Fruit fly (Drosophila melanogaster) whole organism, embryonic: ENCODE results near the gene ari-1.
A peak's percentile ranks its signal among the peaks of the same experiment; 100 is the strongest.

Source experiments
- Antp ChIP-seq: fragments of 200-800 bp; sonication (Bioruptor generic); optimal IDR thresholded peaks from 3 replicates; lab custom pipeline; 2016; ENCODE audit warnings: missing biosample characterization, missing genetic modification characterization
- Bgb ChIP-seq: fragments of 200-800 bp; sonication (Bioruptor generic); IDR thresholded peaks from 2 replicates; pipeline ENCODE4 v1.3.6; 2022; ENCODE audit warnings: missing biosample characterization, missing genetic modification characterization; ENCODE audit not compliant: partially characterized antibody
- CG10147 ChIP-seq: fragments of 200-800 bp; sonication (Bioruptor generic); optimal IDR thresholded peaks from 2 replicates; lab custom pipeline; 2019; ENCODE audit warnings: missing biosample characterization, mild to moderate bottlenecking, missing genetic modification characterization, moderate library complexity
- CG10267 ChIP-seq: fragments of 200-800 bp; sonication (Bioruptor generic); optimal IDR thresholded peaks from 2 replicates; lab custom pipeline; 2018; ENCODE audit warnings: missing biosample characterization, mild to moderate bottlenecking, missing genetic modification characterization, moderate library complexity
- CG10431 ChIP-seq: fragments of 200-800 bp; sonication (Bioruptor generic); optimal IDR thresholded peaks from 3 replicates; lab custom pipeline; 2018; ENCODE audit warnings: missing biosample characterization, mild to moderate bottlenecking, missing genetic modification characterization
- CG10654 ChIP-seq: fragments of 200-800 bp; sonication (Bioruptor generic); optimal IDR thresholded peaks from 2 replicates; lab custom pipeline; 2016; ENCODE audit warnings: missing biosample characterization, missing genetic modification characterization
- CG10979 ChIP-seq: fragments of 200-800 bp; sonication (Bioruptor generic); optimal IDR thresholded peaks from 2 replicates; lab custom pipeline; 2018; ENCODE audit warnings: missing biosample characterization, mild to moderate bottlenecking, missing genetic modification characterization, moderate library complexity
- CG11696 ChIP-seq: fragments of 200-800 bp; sonication (Bioruptor generic); IDR thresholded peaks from 2 replicates; pipeline ENCODE4 v1.3.6; 2022; ENCODE audit warnings: missing biosample characterization, missing genetic modification characterization
- CG12744 ChIP-seq: fragments of 200-800 bp; sonication (Bioruptor generic); optimal IDR thresholded peaks from 2 replicates; lab custom pipeline; 2016; ENCODE audit warnings: missing biosample characterization, missing genetic modification characterization
- CG13287 ChIP-seq: fragments of 200-800 bp; sonication (Bioruptor generic); IDR thresholded peaks from 2 replicates; pipeline ENCODE4 v1.3.6; 2022; ENCODE audit warnings: missing biosample characterization, missing genetic modification characterization; ENCODE audit not compliant: partially characterized antibody
- CG15073 ChIP-seq: fragments of 200-800 bp; sonication (Bioruptor generic); optimal IDR thresholded peaks from 2 replicates; lab custom pipeline; 2016; ENCODE audit warnings: missing biosample characterization, missing genetic modification characterization
- CG1647 ChIP-seq: fragments of 200-800 bp; sonication (Bioruptor generic); optimal IDR thresholded peaks from 3 replicates; lab custom pipeline; 2016; ENCODE audit warnings: missing biosample characterization, missing genetic modification characterization
- CG17359 ChIP-seq: fragments of 200-800 bp; sonication (Bioruptor generic); optimal IDR thresholded peaks from 3 replicates; lab custom pipeline; 2018; ENCODE audit warnings: missing biosample characterization, mild to moderate bottlenecking, missing genetic modification characterization, moderate library complexity
- CG18619 ChIP-seq: fragments of 200-800 bp; sonication (Bioruptor generic); optimal IDR thresholded peaks from 3 replicates; lab custom pipeline; 2017; ENCODE audit warnings: missing biosample characterization, mild to moderate bottlenecking, missing genetic modification characterization
- CG31224 ChIP-seq: fragments of 200-800 bp; sonication (Bioruptor generic); IDR thresholded peaks from 2 replicates; pipeline ENCODE4 v1.3.6; 2022; ENCODE audit warnings: missing biosample characterization, missing genetic modification characterization
- CG32772 ChIP-seq: fragments of 200-800 bp; sonication (Bioruptor generic); IDR thresholded peaks from 2 replicates; pipeline ENCODE4 v1.3.6; 2022; ENCODE audit warnings: missing biosample characterization, missing genetic modification characterization
- CG33213 ChIP-seq: fragments of 200-800 bp; sonication (Bioruptor generic); optimal IDR thresholded peaks from 3 replicates; lab custom pipeline; 2016; ENCODE audit warnings: missing biosample characterization, missing genetic modification characterization
- CG3726 ChIP-seq: fragments of 200-800 bp; sonication (Bioruptor generic); IDR thresholded peaks from 3 replicates; pipeline ENCODE4, ENCODE4 v1.3.6; 2022; ENCODE audit warnings: missing biosample characterization, missing genetic modification characterization
- CG3995 ChIP-seq: fragments of 200-800 bp; sonication (Bioruptor generic); optimal IDR thresholded peaks from 3 replicates; lab custom pipeline; 2016; ENCODE audit warnings: missing biosample characterization, missing genetic modification characterization
- CG5245 ChIP-seq: fragments of 200-800 bp; sonication (Bioruptor generic); optimal IDR thresholded peaks from 3 replicates; lab custom pipeline; 2016; ENCODE audit warnings: missing biosample characterization, missing genetic modification characterization
- CG5953 ChIP-seq: fragments of 200-800 bp; sonication (Bioruptor generic); IDR thresholded peaks from 2 replicates; pipeline ENCODE4 v1.3.6; 2022; ENCODE audit warnings: missing biosample characterization, missing genetic modification characterization
- CG9609 ChIP-seq: fragments of 200-800 bp; sonication (Bioruptor generic); optimal IDR thresholded peaks from 3 replicates; lab custom pipeline; 2016; ENCODE audit warnings: missing biosample characterization, missing genetic modification characterization
- Dad ChIP-seq: fragments of 200-800 bp; sonication (Bioruptor generic); optimal IDR thresholded peaks from 3 replicates; lab custom pipeline; 2016; ENCODE audit warnings: missing biosample characterization, missing genetic modification characterization
- Eip74EF ChIP-seq, 2 experiments: fragments of 200-800 bp in 1 of 2; fragments of >200 bp in 1 of 2; sonication (Bioruptor generic) in 1 of 2; optimal IDR thresholded peaks; 2 replicates each; lab custom pipeline; 2017 to 2019; ENCODE audit warnings: missing biosample characterization in 2 of 2, missing genetic modification characterization in 2 of 2, mild to moderate bottlenecking in 1 of 2, moderate library complexity in 1 of 2
- HmgZ ChIP-seq: fragments of 200-800 bp; sonication (Bioruptor generic); optimal IDR thresholded peaks from 2 replicates; lab custom pipeline; 2018; ENCODE audit warnings: missing biosample characterization, mild to moderate bottlenecking, missing genetic modification characterization
- Kr ChIP-seq: fragments of 200-800 bp; sonication (Bioruptor generic); optimal IDR thresholded peaks from 2 replicates; lab custom pipeline; 2017; ENCODE audit warnings: missing biosample characterization, mild to moderate bottlenecking, missing genetic modification characterization
- Lim3 ChIP-seq: fragments of 200-800 bp; sonication (Bioruptor generic); IDR thresholded peaks from 2 replicates; pipeline ENCODE4 v1.3.6; 2022; ENCODE audit warnings: missing biosample characterization, missing genetic modification characterization
- MESR4 ChIP-seq: fragments of 200-800 bp; sonication (Bioruptor generic); optimal IDR thresholded peaks from 2 replicates; lab custom pipeline; 2018; ENCODE audit warnings: missing biosample characterization, mild to moderate bottlenecking, missing genetic modification characterization, moderate library complexity
- Med ChIP-seq: fragments of 200-800 bp; sonication (Bioruptor generic); peaks from one replicate; lab custom pipeline; 2016; ENCODE audit warnings: missing biosample characterization, missing genetic modification characterization, mild to moderate bottlenecking, inconsistent platforms, moderate library complexity
- Rfx ChIP-seq: fragments of 200-800 bp; sonication (Bioruptor generic); IDR thresholded peaks from 2 replicates; pipeline ENCODE4 v1.3.6; 2022; ENCODE audit warnings: missing biosample characterization, missing genetic modification characterization
- Rx ChIP-seq: fragments of 200-800 bp; sonication (Bioruptor generic); IDR thresholded peaks from 2 replicates; pipeline ENCODE4 v1.3.6; 2022; ENCODE audit warnings: missing biosample characterization, missing genetic modification characterization
- Sox100B ChIP-seq: fragments of 200-800 bp; sonication (Bioruptor generic); optimal IDR thresholded peaks from 3 replicates; lab custom pipeline; 2018; ENCODE audit warnings: missing biosample characterization, mild to moderate bottlenecking, missing genetic modification characterization
- Ssrp ChIP-seq: fragments of 200-800 bp; sonication (Bioruptor generic); optimal IDR thresholded peaks from 2 replicates; lab custom pipeline; 2018; ENCODE audit warnings: missing biosample characterization, mild to moderate bottlenecking, missing genetic modification characterization, moderate library complexity
- Vsx1 ChIP-seq: fragments of 200-800 bp; sonication (Bioruptor generic); optimal IDR thresholded peaks from 2 replicates; lab custom pipeline; 2017; ENCODE audit warnings: missing biosample characterization, mild to moderate bottlenecking, missing genetic modification characterization, missing genetic modification reagents
- ab ChIP-seq: fragments of 200-800 bp; sonication (Bioruptor generic); optimal IDR thresholded peaks from 2 replicates; lab custom pipeline; 2016; ENCODE audit warnings: missing biosample characterization, missing genetic modification characterization
- cas ChIP-seq: fragments of 200-800 bp; sonication (Bioruptor generic); IDR thresholded peaks from 2 replicates; pipeline ENCODE4 v1.3.6; 2022; ENCODE audit warnings: missing biosample characterization, missing genetic modification characterization
- croc ChIP-seq: fragments of 200-800 bp; sonication (Bioruptor generic); conservative IDR thresholded peaks from 3 replicates; pipeline ENCODE4 v1.3.6; 2022; ENCODE audit warnings: missing biosample characterization, missing genetic modification characterization
- esg ChIP-seq: fragments of 200-800 bp; sonication (Bioruptor generic); conservative IDR thresholded peaks from 2 replicates; pipeline ENCODE4 v1.3.6; 2022; ENCODE audit warnings: missing biosample characterization, missing genetic modification characterization
- gro ChIP-seq: fragments of 200-800 bp; sonication (Bioruptor generic); optimal IDR thresholded peaks from 2 replicates; lab custom pipeline; 2016; ENCODE audit warnings: missing biosample characterization, missing genetic modification characterization
- gsb-n ChIP-seq: fragments of 200-800 bp; sonication (Bioruptor generic); optimal IDR thresholded peaks from 3 replicates; lab custom pipeline; 2018; ENCODE audit warnings: missing biosample characterization, mild to moderate bottlenecking, missing genetic modification characterization
- jing ChIP-seq: fragments of 200-800 bp; sonication (Bioruptor generic); optimal IDR thresholded peaks from 2 replicates; lab custom pipeline; 2018; ENCODE audit warnings: missing biosample characterization, mild to moderate bottlenecking, missing genetic modification characterization
- mam ChIP-seq: fragments of 200-800 bp; sonication (Bioruptor generic); optimal IDR thresholded peaks from 3 replicates; lab custom pipeline; 2016; ENCODE audit warnings: missing biosample characterization, missing genetic modification characterization
- odd ChIP-seq: fragments of 200-800 bp; sonication (Bioruptor generic); optimal IDR thresholded peaks from 2 replicates; lab custom pipeline; 2017; ENCODE audit warnings: missing biosample characterization, mild to moderate bottlenecking, missing genetic modification characterization
- row ChIP-seq: fragments of 200-800 bp; sonication (Bioruptor generic); IDR thresholded peaks from 3 replicates; pipeline ENCODE4 v1.3.6; 2022; ENCODE audit warnings: missing biosample characterization, missing genetic modification characterization
- sisA ChIP-seq: fragments of 200-800 bp; sonication (Bioruptor generic); IDR thresholded peaks from 2 replicates; pipeline ENCODE4 v1.3.6; 2022; ENCODE audit warnings: missing biosample characterization, missing genetic modification characterization
- toy ChIP-seq: fragments of 200-800 bp; sonication (Bioruptor generic); IDR thresholded peaks from 2 replicates; pipeline ENCODE4 v1.3.6; 2022; ENCODE audit warnings: missing biosample characterization, missing genetic modification characterization
- trh ChIP-seq: fragments of 200-800 bp; sonication (Bioruptor generic); optimal IDR thresholded peaks from 2 replicates; lab custom pipeline; 2016; ENCODE audit warnings: missing biosample characterization, missing genetic modification characterization
- wor ChIP-seq: fragments of 200-800 bp; sonication (Bioruptor generic); IDR thresholded peaks from 2 replicates; pipeline ENCODE4 v1.3.6; 2022; ENCODE audit warnings: missing biosample characterization, missing genetic modification characterization
- zen ChIP-seq: fragments of 200-800 bp; sonication (Bioruptor generic); optimal IDR thresholded peaks from 3 replicates; lab custom pipeline; 2018; ENCODE audit warnings: missing biosample characterization, mild to moderate bottlenecking, missing genetic modification characterization, moderate library complexity
- zfh2 ChIP-seq: fragments of 200-800 bp; sonication (Bioruptor generic); optimal IDR thresholded peaks from 2 replicates; lab custom pipeline; 2016; ENCODE audit warnings: missing biosample characterization, missing genetic modification characterization

The ari-1 gene

dm6 chrX:18091159-18091676 is 46.4 kb downstream of the ari-1 start, which contains the start of gene scu (continued):
- TF ChIP-seq CG10654 (GFP tag; lab: Kevin White, UChicago), result no peak
- TF ChIP-seq cas (GFP tag; lab: Robert Waterston, UW), result no peak
- no peak for TF ChIP-seq wor (GFP tag; lab: Robert Waterston, UW)
- TF ChIP-seq Bgb (GFP tag; lab: Robert Waterston, UW), result no peak
- TF ChIP-seq CG10267 (tag; lab: Kevin White, UChicago), result no peak

dm6 chrX:18090333-18090732 is 47.3 kb downstream of the ari-1 start, which contains the start of gene Swt1:
Gene Swt1, minus strand, starts transcription at chrX:18090509.
- TF ChIP-seq wor (GFP tag; lab: Robert Waterston, UW), result no peak
- no peak for TF ChIP-seq Ssrp (tag; lab: Kevin White, UChicago)
- TF ChIP-seq Rfx (GFP tag; lab: Robert Waterston, UW), result peak; percentile 44; the same call in 1 of the 2 replicates
- no peak for TF ChIP-seq CG10147 (GFP tag; lab: Kevin White, UChicago)
- TF ChIP-seq CG32772 (GFP tag; lab: Robert Waterston, UW), result no peak
- TF ChIP-seq Rx (GFP tag; lab: Robert Waterston, UW), result no peak
- TF ChIP-seq Lim3 (GFP tag; lab: Robert Waterston, UW), result no peak
- no peak for TF ChIP-seq Eip74EF (GFP tag; optimal IDR thresholded peaks at IDR 0.05; lab: Kevin White, UChicago)
- no peak for TF ChIP-seq CG12744 (GFP tag; lab: Kevin White, UChicago)
- TF ChIP-seq odd (GFP tag; lab: Kevin White, UChicago), result no peak
- peak; percentile 71 for TF ChIP-seq MESR4 (GFP tag; lab: Kevin White, UChicago)
- TF ChIP-seq CG9609, result no peak
- TF ChIP-seq croc (GFP tag; lab: Robert Waterston, UW), result no peak
- peak; percentile 81 for TF ChIP-seq Med (GFP tag; lab: Kevin White, UChicago)
- no peak for TF ChIP-seq Sox100B (GFP tag; lab: Kevin White, UChicago)
- TF ChIP-seq sisA (GFP tag; lab: Robert Waterston, UW), result no peak
- no peak for TF ChIP-seq CG1647 (GFP tag; lab: Kevin White, UChicago)
- no peak for TF ChIP-seq esg (GFP tag; lab: Robert Waterston, UW)
- no peak for TF ChIP-seq CG17359 (tag; lab: Kevin White, UChicago)
- TF ChIP-seq HmgZ, result no peak
- no peak for TF ChIP-seq trh (GFP tag; lab: Kevin White, UChicago)
- no peak for TF ChIP-seq jing (GFP tag; lab: Kevin White, UChicago)
- peak; percentile 72 for TF ChIP-seq row (GFP tag; lab: Robert Waterston, UW)
- TF ChIP-seq Vsx1 (GFP tag; lab: Kevin White, UChicago), result no peak
- TF ChIP-seq mam (GFP tag; lab: Kevin White, UChicago), result no peak
- no peak for TF ChIP-seq CG15073 (GFP tag; lab: Kevin White, UChicago)
- TF ChIP-seq ab (GFP tag; lab: Kevin White, UChicago), result no peak
- no peak for TF ChIP-seq CG33213 (GFP tag; lab: Kevin White, UChicago)
- TF ChIP-seq zfh2, result peak; percentile 4
- no peak for TF ChIP-seq toy (GFP tag; lab: Robert Waterston, UW)
- no peak for TF ChIP-seq CG18619 (GFP tag; lab: Kevin White, UChicago)
- TF ChIP-seq CG5245 (GFP tag; lab: Kevin White, UChicago), result no peak
- no peak for TF ChIP-seq CG3995 (GFP tag; lab: Kevin White, UChicago)
- TF ChIP-seq CG31224 (GFP tag; lab: Robert Waterston, UW), result no peak
- no peak for TF ChIP-seq CG3726 (GFP tag; lab: Robert Waterston, UW)
- no peak for TF ChIP-seq Antp (GFP tag; lab: Kevin White, UChicago)
- TF ChIP-seq gro (GFP tag; lab: Kevin White, UChicago), result no peak
- peak; percentile 90 for TF ChIP-seq CG13287 (GFP tag; lab: Robert Waterston, UW)
- TF ChIP-seq zen (tag; lab: Kevin White, UChicago), result no peak
- TF ChIP-seq gsb-n (tag; lab: Kevin White, UChicago), result no peak
- no peak for TF ChIP-seq Dad (GFP tag; lab: Kevin White, UChicago)
- no peak for TF ChIP-seq CG10979
- TF ChIP-seq CG11696 (GFP tag; lab: Robert Waterston, UW), result no peak
- TF ChIP-seq CG10431 (GFP tag; lab: Kevin White, UChicago), result no peak
- TF ChIP-seq Kr, result no peak
- TF ChIP-seq CG5953 (GFP tag; lab: Robert Waterston, UW), result no peak
